Worm (Caenorhabditis elegans): ENCODE results near the gene chch-3.
A peak's percentile ranks its signal among the peaks of the same experiment; 100 is the strongest.

The chch-3 gene

ce11 chrII:9433609-9434008 is 16.8 kb downstream of the chch-3 start, which contains the start of gene kin-15 (continued):
- TF ChIP-seq mxl-2 (GFP tag; conservative IDR thresholded peaks at IDR 0.05): no peak
- no peak for TF ChIP-seq mes-2 (tag; optimal IDR thresholded peaks at IDR 0.05; ENCODE audit: poor library complexity, severe bottlenecking)
- no peak for TF ChIP-seq ceh-28 (tag; optimal IDR thresholded peaks at IDR 0.05)
- TF ChIP-seq lim-7 (GFP tag; IDR thresholded peaks at IDR 0.05): no peak
- TF ChIP-seq dmd-9 (GFP tag; IDR thresholded peaks at IDR 0.05): no peak

DNA sequence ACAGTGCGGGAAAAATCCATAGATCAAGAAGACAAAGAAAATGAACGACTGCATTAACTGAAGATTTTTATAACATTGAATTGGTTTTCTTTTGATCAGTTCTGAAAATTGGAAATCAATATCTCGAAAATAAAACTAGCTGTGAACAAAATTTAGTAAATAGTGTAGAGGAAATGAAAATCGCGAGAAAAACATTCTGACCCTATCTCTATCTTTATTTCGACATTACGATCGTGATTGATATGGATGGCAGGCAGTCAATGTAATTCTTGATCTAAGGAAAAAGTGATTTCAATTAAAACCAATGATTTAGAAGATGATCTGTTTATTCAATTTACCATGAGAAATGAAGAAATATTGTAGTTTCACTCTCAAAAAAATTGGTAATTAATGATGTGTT is 19.2 kb downstream of the chch-3 start, which contains the start of gene kin-16:
Gene kin-16, minus strand, starts transcription at position 101 of the 400 bp plus-strand sequence.
- no peak for TF ChIP-seq nhr-10 (tag; optimal IDR thresholded peaks at IDR 0.05)
- TF ChIP-seq unc-62 (GFP tag; optimal IDR thresholded peaks at IDR 0.05 in 1 of 2): no peak
- no peak for TF ChIP-seq unc-62 (tag; optimal IDR thresholded peaks at IDR 0.05)
- TF ChIP-seq nhr-11 (tag; optimal IDR thresholded peaks at IDR 0.05): no peak
- no peak for TF ChIP-seq ZK337.2 (GFP tag; IDR thresholded peaks at IDR 0.05)
- TF ChIP-seq lsy-2 (tag; optimal IDR thresholded peaks at IDR 0.05): no peak
- TF ChIP-seq fkh-10 (GFP tag; optimal IDR thresholded peaks at IDR 0.05): no peak
- TF ChIP-seq zip-2 (tag; optimal IDR thresholded peaks at IDR 0.05): no peak
- no peak for TF ChIP-seq ctbp-1 (GFP tag; IDR thresholded peaks at IDR 0.05)
- no peak for TF ChIP-seq attf-4 (tag; optimal IDR thresholded peaks at IDR 0.05)
- no peak for TF ChIP-seq egl-27 (tag; optimal IDR thresholded peaks at IDR 0.05)
- no peak for TF ChIP-seq lin-1 (GFP tag; IDR thresholded peaks at IDR 0.05)

ce11 chrII:9438227-9438626 is 21.4 kb downstream of the chch-3 start, which contains the start of gene chil-13:
Gene chil-13 (minus strand): TSS chrII:9438327.
- TF ChIP-seq attf-4 (tag; optimal IDR thresholded peaks at IDR 0.05): no peak
- no peak for TF ChIP-seq snpc-4 (tag; optimal IDR thresholded peaks at IDR 0.05)
- TF ChIP-seq nhr-42 (GFP tag; IDR thresholded peaks at IDR 0.05): no peak
- TF ChIP-seq lin-15B (tag; optimal IDR thresholded peaks at IDR 0.05): no peak
- no peak for TF ChIP-seq ceh-32 (tag; optimal IDR thresholded peaks at IDR 0.05; ENCODE audit: poor library complexity)
- TF ChIP-seq mdl-1 (tag; optimal IDR thresholded peaks at IDR 0.05): no peak

ce11 chrII:9438853-9439252 is 22.0 kb downstream of the chch-3 start:
- TF ChIP-seq unc-62 (GFP tag; optimal IDR thresholded peaks at IDR 0.05 in 1 of 2) (peak in 1 of 2 experiments; percentile 91), unc-62 (tag; optimal IDR thresholded peaks at IDR 0.05) (no peak), pha-4 (GFP tag; IDR thresholded peaks at IDR 0.05) (no peak), pha-4 (tag; optimal IDR thresholded peaks at IDR 0.05) (no peak), aha-1 (tag) (peak; percentile 3)

DNA sequence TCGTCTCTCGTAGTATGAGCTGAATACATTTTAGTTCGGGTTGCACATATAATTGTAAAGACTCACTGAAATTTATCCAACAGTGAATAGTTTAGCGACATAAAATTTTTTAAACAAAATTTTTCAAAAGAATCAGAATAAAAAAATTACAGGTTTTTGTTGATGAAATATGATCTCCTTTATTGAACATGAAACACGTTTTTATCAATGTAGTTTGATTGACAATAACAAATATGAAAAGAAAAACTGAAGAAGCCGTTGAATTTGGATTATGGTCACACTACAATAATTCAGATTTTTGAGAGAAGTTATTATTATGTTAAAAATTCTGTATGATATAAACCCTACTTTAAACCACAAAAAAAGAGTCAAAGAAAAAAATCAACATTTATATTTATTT is 23.2 kb downstream of the chch-3 start, which contains the start of gene chil-17:
Gene chil-17, minus strand, starts transcription at position 101 of the 400 bp plus-strand sequence.
- TF ChIP-seq unc-39 (tag; optimal IDR thresholded peaks at IDR 0.05) (no peak), zfp-3 (GFP tag; conservative IDR thresholded peaks at IDR 0.05) (no peak), jun-1 (tag; optimal IDR thresholded peaks at IDR 0.05) (no peak), Y48G9A.11 (GFP tag; IDR thresholded peaks at IDR 0.05) (no peak), spr-1 (tag; optimal IDR thresholded peaks at IDR 0.05) (no peak), dmd-6 (GFP tag; IDR thresholded peaks at IDR 0.05) (no peak), unc-130 (GFP tag; optimal IDR thresholded peaks at IDR 0.05) (no peak), lin-13 (GFP tag; optimal IDR thresholded peaks at IDR 0.05) (no peak), nhr-111 (GFP tag; optimal IDR thresholded peaks at IDR 0.05) (no peak), fkh-10 (GFP tag; optimal IDR thresholded peaks at IDR 0.05) (no peak), ces-1 (GFP tag; optimal IDR thresholded peaks at IDR 0.05) (no peak), lin-1 (GFP tag; IDR thresholded peaks at IDR 0.05) (no peak), mdt-29 (GFP tag; IDR thresholded peaks at IDR 0.05) (no peak), madf-5 (GFP tag; IDR thresholded peaks at IDR 0.05) (no peak), nhr-76 (tag; optimal IDR thresholded peaks at IDR 0.05) (no peak), ceh-32 (tag; optimal IDR thresholded peaks at IDR 0.05; ENCODE audit: poor library complexity) (no peak), lim-7 (GFP tag; IDR thresholded peaks at IDR 0.05) (no peak)
